Worm (Caenorhabditis elegans) whole organism, L4 larva: ENCODE data around the gene kin-21.

Experiments
- F37D6.2 ChIP-seq: sonication (generic microtip); optimal IDR thresholded peaks from 2 replicates; lab custom pipeline; 2016; ENCODE audit warnings: mild to moderate bottlenecking, missing genetic modification characterization, missing compliant biosample characterization
- T20F7.1 ChIP-seq: fragments of 200-800 bp; sonication (Bioruptor generic); optimal IDR thresholded peaks from 2 replicates; lab custom pipeline; 2018; ENCODE audit warnings: mild to moderate bottlenecking, missing genetic modification characterization, missing compliant biosample characterization
- Y5F2A.4 ChIP-seq: fragments of 200-800 bp; sonication (Bioruptor generic); optimal IDR thresholded peaks from 2 replicates; lab custom pipeline; 2018; ENCODE audit warnings: mild to moderate bottlenecking, missing genetic modification characterization, missing compliant biosample characterization
- ama-1 ChIP-seq: fragments of 150-350 bp; optimal IDR thresholded peaks from 2 replicates; lab custom pipeline; 2014; ENCODE audit warnings: inconsistent platforms, mixed read lengths
- attf-4 ChIP-seq: sonication (generic microtip); optimal IDR thresholded peaks from 3 replicates; lab custom pipeline; 2017; ENCODE audit warnings: missing biosample characterization, missing genetic modification characterization
- ceh-20 ChIP-seq: fragments of 200-800 bp; sonication (Bioruptor generic); IDR thresholded peaks from 2 replicates; pipeline ENCODE4 v1.3.6; 2022; ENCODE audit warnings: missing genetic modification reagents, missing genetic modification characterization, missing compliant biosample characterization
- ceh-28 ChIP-seq: fragments of 150-350 bp; optimal IDR thresholded peaks from 2 replicates; lab custom pipeline; 2014; ENCODE audit warnings: missing biosample characterization, missing genetic modification reagents, missing genetic modification characterization
- cey-2 ChIP-seq: sonication (generic microtip); optimal IDR thresholded peaks from 3 replicates; lab custom pipeline; 2017; ENCODE audit warnings: missing genetic modification characterization, mild to moderate bottlenecking, missing compliant biosample characterization, antibody characterized with exemption, borderline replicate concordance; ENCODE audit not compliant: insufficient read depth
- daf-19 ChIP-seq: fragments of 200-800 bp; sonication (Bioruptor generic); conservative IDR thresholded peaks from 2 replicates; pipeline ENCODE4 v1.3.6; 2022; ENCODE audit warnings: missing genetic modification characterization, missing compliant biosample characterization
- dmd-6 ChIP-seq: fragments of 200-800 bp; sonication (Bioruptor generic); IDR thresholded peaks from 2 replicates; pipeline ENCODE4 v1.3.6; 2022; ENCODE audit warnings: missing genetic modification reagents, missing genetic modification characterization, missing compliant biosample characterization
- dve-1 ChIP-seq: sonication (generic microtip); optimal IDR thresholded peaks from 2 replicates; lab custom pipeline; 2017; ENCODE audit warnings: antibody characterized with exemption, mild to moderate bottlenecking, missing genetic modification characterization, missing compliant biosample characterization; ENCODE audit not compliant: insufficient read depth
- egl-43 ChIP-seq: fragments of 200-800 bp; sonication (Bioruptor generic); IDR thresholded peaks from 2 replicates; pipeline ENCODE4 v1.3.6; 2022; ENCODE audit warnings: missing genetic modification reagents, missing genetic modification characterization, missing compliant biosample characterization
- hif-1 ChIP-seq, 2 experiments: sonication (generic microtip); optimal IDR thresholded peaks; 2 replicates each; lab custom pipeline; 2016 to 2017; ENCODE audit warnings: missing compliant biosample characterization in 2 of 2, missing genetic modification characterization in 2 of 2, missing genetic modification reagents in 2 of 2, missing genotype in 2 of 2, mild to moderate bottlenecking in 1 of 2
- hlh-30 ChIP-seq: sonication (generic microtip); optimal IDR thresholded peaks from 2 replicates; lab custom pipeline; 2017; ENCODE audit warnings: antibody characterized with exemption, mild to moderate bottlenecking, missing genetic modification characterization, missing compliant biosample characterization; ENCODE audit not compliant: insufficient read depth
- lin-15B ChIP-seq: fragments of 150-350 bp; sonication (generic microtip); optimal IDR thresholded peaks from 3 replicates; lab custom pipeline; 2014; ENCODE audit warnings: missing biosample characterization, missing genetic modification characterization
- madf-5 ChIP-seq, 2 experiments: fragments of 200-800 bp; sonication (Bioruptor generic); IDR thresholded peaks; 2 replicates each; pipeline ENCODE4 v1.3.6; 2022; ENCODE audit warnings: missing compliant biosample characterization in 2 of 2, missing genetic modification characterization in 2 of 2
- mes-2 ChIP-seq: sonication (generic microtip); optimal IDR thresholded peaks from 2 replicates; lab custom pipeline; 2016; ENCODE audit warnings: missing genotype, mild to moderate bottlenecking, missing genetic modification characterization, missing compliant biosample characterization; ENCODE audit not compliant: poor library complexity, severe bottlenecking
- nhr-25 ChIP-seq: sonication (generic microtip); optimal IDR thresholded peaks from 2 replicates; lab custom pipeline; 2017; ENCODE audit warnings: missing genetic modification characterization, mild to moderate bottlenecking, missing compliant biosample characterization, antibody characterized with exemption, moderate library complexity, borderline replicate concordance; ENCODE audit not compliant: insufficient read depth
- nhr-76 ChIP-seq: fragments of 150-350 bp; optimal IDR thresholded peaks from 2 replicates; lab custom pipeline; 2014; ENCODE audit warnings: missing biosample characterization, missing genetic modification characterization
- nhr-77 ChIP-seq: fragments of 150-350 bp; optimal IDR thresholded peaks from 2 replicates; lab custom pipeline; 2014; ENCODE audit warnings: missing biosample characterization, missing genetic modification characterization
- pqm-1 ChIP-seq: sonication (generic microtip); optimal IDR thresholded peaks from 2 replicates; lab custom pipeline; 2017; ENCODE audit warnings: missing biosample characterization, missing genetic modification characterization
- sdz-12 ChIP-seq: fragments of 200-800 bp; sonication (Bioruptor generic); optimal IDR thresholded peaks from 2 replicates; lab custom pipeline; 2018; ENCODE audit warnings: mild to moderate bottlenecking, missing genetic modification characterization, missing compliant biosample characterization
- snpc-1.2 ChIP-seq: fragments of 200-800 bp; sonication (Bioruptor generic); IDR thresholded peaks from 2 replicates; pipeline ENCODE4 v1.3.6; 2022; ENCODE audit warnings: missing genetic modification reagents, missing genetic modification characterization, missing compliant biosample characterization
- snpc-4 ChIP-seq: fragments of 150-350 bp; optimal IDR thresholded peaks from 2 replicates; lab custom pipeline; 2014; ENCODE audit warnings: missing biosample characterization, missing genetic modification characterization
- tag-97 ChIP-seq: fragments of 200-800 bp; sonication (Bioruptor generic); IDR thresholded peaks from 2 replicates; pipeline ENCODE4 v1.3.6; 2022; ENCODE audit warnings: missing genetic modification characterization, missing compliant biosample characterization
- zfp-2 ChIP-seq: sonication (generic microtip); optimal IDR thresholded peaks from 2 replicates; lab custom pipeline; 2016; ENCODE audit warnings: mild to moderate bottlenecking, missing genetic modification characterization, missing compliant biosample characterization
- zfp-3 ChIP-seq: fragments of 200-800 bp; sonication (Bioruptor generic); conservative IDR thresholded peaks from 2 replicates; pipeline ENCODE4 v1.3.6; 2022; ENCODE audit warnings: missing genetic modification reagents, missing genetic modification characterization, missing compliant biosample characterization
- ztf-11 ChIP-seq: fragments of 150-350 bp; optimal IDR thresholded peaks from 2 replicates; lab custom pipeline; 2014; ENCODE audit warnings: missing biosample characterization, missing genetic modification characterization

The kin-21 gene

ce11 chrIV:9884257-9884656 is 51.6 kb downstream of the kin-21 start, which contains the start of the genes prp-18 and mccc-1 (continued):
- TF ChIP-seq nhr-76 (tag; lab: Kevin White, UChicago), result no peak
- TF ChIP-seq T20F7.1 (GFP tag; lab: Kevin White, UChicago), result peak; percentile 48
- TF ChIP-seq dmd-6 (GFP tag; lab: Robert Waterston, UW), result no peak
- peak; percentile 72 for TF ChIP-seq mes-2
- TF ChIP-seq madf-5 (GFP tag; IDR thresholded peaks at IDR 0.05; lab: Robert Waterston, UW), result 0 out of 4 replicates have a peak, but pooled peaks of 1 of the 2 experiments have one; percentile 14
- TF ChIP-seq tag-97, result no peak
- TF ChIP-seq egl-43 (GFP tag; lab: Robert Waterston, UW), result no peak
- no peak for TF ChIP-seq zfp-3 (GFP tag; lab: Robert Waterston, UW)
- TF ChIP-seq pqm-1 (tag; lab: Kevin White, UChicago), result no peak
- TF ChIP-seq snpc-1.2 (GFP tag; lab: Robert Waterston, UW), result 0 out of 2 replicates have a peak, but pooled peaks have one; percentile 24
- TF ChIP-seq dve-1 (tag; lab: Kevin White, UChicago), result no peak
- TF ChIP-seq daf-19, result no peak
- TF ChIP-seq nhr-25 (tag; lab: Kevin White, UChicago), result no peak
- no peak for TF ChIP-seq zfp-2 (tag; lab: Kevin White, UChicago)
- TF ChIP-seq ama-1, result no peak
- TF ChIP-seq ztf-11 (tag; lab: Kevin White, UChicago), result no peak
- TF ChIP-seq F37D6.2, result no peak
- no peak for TF ChIP-seq attf-4
- no peak for TF ChIP-seq ceh-20
- no peak for TF ChIP-seq Y5F2A.4
- TF ChIP-seq snpc-4, result no peak
- TF ChIP-seq cey-2, result no peak
- no peak for TF ChIP-seq sdz-12 (GFP tag; lab: Kevin White, UChicago)
- no peak for TF ChIP-seq hlh-30 (tag; lab: Kevin White, UChicago)
- no peak for TF ChIP-seq hif-1 (tag; optimal IDR thresholded peaks at IDR 0.05; lab: Kevin White, UChicago)
- peak; percentile 34 for TF ChIP-seq nhr-77 (tag; lab: Kevin White, UChicago)
- TF ChIP-seq lin-15B (tag; lab: Kevin White, UChicago), result no peak
- no peak for TF ChIP-seq ceh-28
